Fruit fly (Drosophila melanogaster): ENCODE data around the gene p38c.
A peak's percentile ranks its signal among the peaks of the same experiment; 100 is the strongest.

Gene p38c

DNA sequence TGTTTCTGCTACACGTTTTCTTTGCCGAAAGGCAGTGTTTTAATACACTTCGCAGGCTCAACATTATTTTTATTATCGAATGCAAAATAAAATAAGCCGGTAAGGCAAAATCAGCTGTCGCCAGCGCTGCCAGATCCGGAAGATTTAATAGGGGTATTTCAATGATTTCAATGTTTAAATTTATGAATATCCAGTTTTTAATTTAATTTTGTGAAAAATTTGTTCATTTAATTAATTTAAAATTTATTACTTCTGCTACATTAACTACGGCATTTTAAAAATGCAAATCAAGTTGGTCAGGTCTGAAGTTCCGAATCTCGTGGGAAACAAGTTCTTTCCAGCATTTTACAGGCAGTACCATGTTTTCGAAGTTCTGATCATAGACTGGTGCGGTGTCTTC lies 1.2 kb downstream of the p38c start, which contains the start of gene Slimp (continued):
- TF ChIP-seq CG1647 (GFP tag; optimal IDR thresholded peaks at IDR 0.05) (no peak), usp (GFP tag; optimal IDR thresholded peaks at IDR 0.05) (no peak), tx (GFP tag; optimal IDR thresholded peaks at IDR 0.05) (no peak), Meics (GFP tag; optimal IDR thresholded peaks at IDR 0.05) (peak; percentile 17), dmrt99B (tag; optimal IDR thresholded peaks at IDR 0.05) (no peak), CG16863 (GFP tag; optimal IDR thresholded peaks at IDR 0.05) (no peak), schlank (tag; optimal IDR thresholded peaks at IDR 0.05) (no peak), fd102C (GFP tag; optimal IDR thresholded peaks at IDR 0.05) (no peak), CG6175 (GFP tag; IDR thresholded peaks at IDR 0.05) (no peak), Nf-YA (GFP tag; IDR thresholded peaks at IDR 0.05) (no peak), crp (GFP tag; optimal IDR thresholded peaks at IDR 0.05) (peak; percentile 56 to 93), p53 (GFP tag; optimal IDR thresholded peaks at IDR 0.05) (no peak), MTF-1 (GFP tag; optimal IDR thresholded peaks at IDR 0.05; ENCODE audit: borderline replicate concordance) (no peak), pita (GFP tag; optimal IDR thresholded peaks at IDR 0.05) (no peak), al (GFP tag; IDR thresholded peaks at IDR 0.05) (no peak), Hr78 (GFP tag; optimal IDR thresholded peaks at IDR 0.05) (no peak), CG14965 (GFP tag; optimal IDR thresholded peaks at IDR 0.05; ENCODE audit: borderline replicate concordance) (no peak), h (optimal IDR thresholded peaks at IDR 0.05) (no peak), CG32532 (GFP tag; IDR thresholded peaks at IDR 0.05) (no peak), CG2712 (tag; optimal IDR thresholded peaks at IDR 0.05) (peak; percentile 48), br (optimal IDR thresholded peaks at IDR 0.05) (no peak), tin (GFP tag; optimal IDR thresholded peaks at IDR 0.05) (peak; percentile 1), CG13424 (tag; optimal IDR thresholded peaks at IDR 0.05) (peak; percentile 1), pan (optimal IDR thresholded peaks at IDR 0.05) (no peak), pan (GFP tag; optimal IDR thresholded peaks at IDR 0.05 in 1 of 2, IDR thresholded peaks at IDR 0.05 in 1 of 2) (no peak), repo (GFP tag; optimal IDR thresholded peaks at IDR 0.05) (no peak), unc-4 (GFP tag; IDR thresholded peaks at IDR 0.05; ENCODE audit: partially characterized antibody) (no peak), HLHmδ (GFP tag; optimal IDR thresholded peaks at IDR 0.05) (no peak), sqz (GFP tag; optimal IDR thresholded peaks at IDR 0.05) (peak; percentile 69), CG12155 (GFP tag; optimal IDR thresholded peaks at IDR 0.05) (peak; percentile 5), Xbp1 (GFP tag; optimal IDR thresholded peaks at IDR 0.05) (peak; percentile 5), Dp (GFP tag; optimal IDR thresholded peaks at IDR 0.05) (peak; percentile 29), Scr (GFP tag; IDR thresholded peaks at IDR 0.05; ENCODE audit: partially characterized antibody) (0 out of 2 replicates have a peak, but pooled peaks have one; percentile 2), exex (tag; optimal IDR thresholded peaks at IDR 0.05) (no peak), CG17829 (tag; optimal IDR thresholded peaks at IDR 0.05) (peak; percentile 13), CG3995 (GFP tag; optimal IDR thresholded peaks at IDR 0.05) (no peak), ase (GFP tag; IDR thresholded peaks at IDR 0.05) (no peak), Atf-2 (GFP tag; optimal IDR thresholded peaks at IDR 0.05) (no peak), Hey (tag; optimal IDR thresholded peaks at IDR 0.05) (no peak), Six4 (GFP tag; optimal IDR thresholded peaks at IDR 0.05) (no peak), CG31441 (GFP tag; IDR thresholded peaks at IDR 0.05) (0 out of 2 replicates have a peak, but pooled peaks have one; percentile 24), unpg (GFP tag; optimal IDR thresholded peaks at IDR 0.05) (peak; percentile 11), dpn (GFP tag; optimal IDR thresholded peaks at IDR 0.05) (peak in 1 of 2 experiments; percentile 22), hbn (GFP tag; IDR thresholded peaks at IDR 0.05; ENCODE audit: partially characterized antibody) (no peak), CG17328 (GFP tag; IDR thresholded peaks at IDR 0.05) (no peak), Jarid2 (GFP tag; optimal IDR thresholded peaks at IDR 0.05) (no peak), ac (GFP tag; optimal IDR thresholded peaks at IDR 0.05) (no peak), CG9437 (GFP tag; optimal IDR thresholded peaks at IDR 0.05) (no peak), CG34422 (GFP tag; IDR thresholded peaks at IDR 0.05) (peak; percentile 49; the same call in 1 of the 3 replicates), CG17361 (GFP tag; IDR thresholded peaks at IDR 0.05) (0 out of 3 replicates have a peak, but pooled peaks have one; percentile 32), CG12769 (tag; optimal IDR thresholded peaks at IDR 0.05) (no peak), mam (GFP tag; optimal IDR thresholded peaks at IDR 0.05) (no peak)

All from whole organism, embryonic.